Worm (Caenorhabditis elegans): ENCODE measurements around the gene T19C3.2.

ce11 chrIII:636067-636466 is 18.7 kb upstream of the T19C3.2 start, which contains the start of gene T19C3.7:
- TF ChIP-seq ztf-25 (GFP tag; IDR thresholded peaks at IDR 0.05) (no peak), snpc-4 (GFP tag; optimal IDR thresholded peaks at IDR 0.05) (no peak), snpc-4 (tag; optimal IDR thresholded peaks at IDR 0.05) (no peak), B0261.1 (tag; optimal IDR thresholded peaks at IDR 0.05) (no peak), F39B2.1 (GFP tag; IDR thresholded peaks at IDR 0.05) (no peak), madf-10 (tag; optimal IDR thresholded peaks at IDR 0.05) (no peak), T07F8.4 (tag; optimal IDR thresholded peaks at IDR 0.05) (no peak), dox-1 (GFP tag; IDR thresholded peaks at IDR 0.05) (no peak), lin-54 (GFP tag; optimal IDR thresholded peaks at IDR 0.05) (no peak), snpc-1.3 (tag; optimal IDR thresholded peaks at IDR 0.05; ENCODE audit: insufficient read depth) (no peak)
